Worm (Caenorhabditis elegans) whole organism, L2 larva: ENCODE measurements around the gene nhr-213.

Experiments
- F13H6.1 ChIP-seq: sonication (generic microtip); optimal IDR thresholded peaks from 2 replicates; lab custom pipeline; 2016; ENCODE audit warnings: missing genetic modification characterization, missing compliant biosample characterization
- ama-1 ChIP-seq: fragments of 150-350 bp; optimal IDR thresholded peaks from 2 replicates; lab custom pipeline; 2018; ENCODE audit warnings: inconsistent platforms
- ceh-82 ChIP-seq: fragments of 150-350 bp; optimal IDR thresholded peaks from 2 replicates; lab custom pipeline; 2014; ENCODE audit warnings: missing biosample characterization, missing genetic modification characterization
- egl-27 ChIP-seq: sonication (generic microtip); optimal IDR thresholded peaks from 3 replicates; lab custom pipeline; 2017; ENCODE audit warnings: missing biosample characterization, missing genetic modification reagents, missing genetic modification characterization
- elt-1 ChIP-seq: fragments of 150-350 bp; optimal IDR thresholded peaks from 2 replicates; lab custom pipeline; 2014; ENCODE audit warnings: missing biosample characterization, missing genetic modification characterization
- gmeb-1 ChIP-seq: fragments of 150-350 bp; optimal IDR thresholded peaks from 2 replicates; lab custom pipeline; 2014; ENCODE audit warnings: missing biosample characterization, missing genetic modification characterization
- lin-13 ChIP-seq: fragments of 150-350 bp; optimal IDR thresholded peaks from 2 replicates; lab custom pipeline; 2014; ENCODE audit warnings: missing biosample characterization, missing genetic modification reagents, missing genetic modification characterization
- mab-5 ChIP-seq: fragments of 150-350 bp; optimal IDR thresholded peaks from 2 replicates; lab custom pipeline; 2014; ENCODE audit warnings: missing biosample characterization, missing genetic modification characterization
- nhr-12 ChIP-seq: fragments of 150-350 bp; optimal IDR thresholded peaks from 2 replicates; lab custom pipeline; 2014; ENCODE audit warnings: missing biosample characterization, missing genetic modification characterization
- nhr-6 ChIP-seq: fragments of 150-350 bp; optimal IDR thresholded peaks from 2 replicates; lab custom pipeline; 2014; ENCODE audit warnings: missing biosample characterization, missing genetic modification characterization
- snpc-4 ChIP-seq: fragments of 150-350 bp; optimal IDR thresholded peaks from 2 replicates; lab custom pipeline; 2014; ENCODE audit warnings: missing biosample characterization, missing genetic modification characterization
- unc-62 ChIP-seq: fragments of 150-350 bp; optimal IDR thresholded peaks from 2 replicates; lab custom pipeline; 2014; ENCODE audit warnings: missing biosample characterization, missing genetic modification reagents, missing genetic modification characterization
- zag-1 ChIP-seq: fragments of 150-350 bp; optimal IDR thresholded peaks from 2 replicates; lab custom pipeline; 2014; ENCODE audit warnings: missing biosample characterization, missing genetic modification characterization
- ztf-4 ChIP-seq: fragments of 150-350 bp; optimal IDR thresholded peaks from 2 replicates; lab custom pipeline; 2014; ENCODE audit warnings: missing biosample characterization, missing genetic modification characterization

DNA sequence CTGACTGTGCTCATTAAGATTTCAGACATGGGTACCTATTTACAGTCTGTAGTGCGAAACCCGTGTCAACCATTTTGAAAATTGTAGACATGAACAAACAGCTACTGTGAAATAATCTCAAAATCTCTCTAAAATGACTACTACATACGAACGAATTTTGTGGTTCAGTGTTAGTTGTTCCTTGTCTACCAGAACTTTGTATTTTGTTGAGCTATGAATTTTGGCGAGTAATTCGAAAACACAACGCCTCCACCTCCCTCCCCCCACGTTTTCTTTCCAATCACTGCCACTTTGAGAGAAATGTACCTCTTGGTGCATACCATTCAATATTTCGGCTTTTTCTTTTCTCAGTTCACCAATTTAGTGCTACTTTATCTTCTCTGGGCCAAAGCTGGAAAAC is 3.9 kb downstream of the nhr-213 start, which contains the start of gene T06C12.11:
- TF ChIP-seq snpc-4 (tag; lab: Kevin White, UChicago) = no peak
- no peak for TF ChIP-seq ztf-4 (tag; lab: Kevin White, UChicago)
- TF ChIP-seq ama-1 = no peak
- no peak for TF ChIP-seq unc-62
- no peak for TF ChIP-seq egl-27 (tag; lab: Kevin White, UChicago)
- no peak for TF ChIP-seq gmeb-1 (tag; lab: Kevin White, UChicago)
- no peak for TF ChIP-seq F13H6.1
- TF ChIP-seq zag-1 (tag; lab: Kevin White, UChicago) = no peak
- TF ChIP-seq nhr-6 (tag; lab: Kevin White, UChicago) = no peak
- TF ChIP-seq nhr-12 = no peak
- TF ChIP-seq elt-1 (tag; lab: Kevin White, UChicago) = no peak
- TF ChIP-seq ceh-82 (tag; lab: Kevin White, UChicago) = no peak
- no peak for TF ChIP-seq lin-13 (GFP tag; lab: Kevin White, UChicago)
- no peak for TF ChIP-seq mab-5 (tag; lab: Kevin White, UChicago)
